Worm (Caenorhabditis elegans) whole organism, L1 larva: ENCODE data around the gene atat-2.
A peak's percentile ranks its signal among the peaks of the same experiment; 100 is the strongest.

Experiments used
- C04F5.9 ChIP-seq: sonication (generic microtip); optimal IDR thresholded peaks from 2 replicates; lab custom pipeline; 2016; ENCODE audit warnings: missing genetic modification characterization, missing compliant biosample characterization
- C16A3.4 ChIP-seq: fragments of 150-350 bp; optimal IDR thresholded peaks from 2 replicates; lab custom pipeline; 2014; ENCODE audit warnings: missing biosample characterization, missing genetic modification characterization
- F16B12.6 ChIP-seq: fragments of 150-350 bp; optimal IDR thresholded peaks from 2 replicates; lab custom pipeline; 2014; ENCODE audit warnings: missing biosample characterization, missing genetic modification characterization
- aha-1 ChIP-seq: fragments of 150-350 bp; optimal IDR thresholded peaks from 2 replicates; lab custom pipeline; 2014; ENCODE audit warnings: missing biosample characterization, missing genetic modification characterization
- alr-1 ChIP-seq: fragments of 200-800 bp; sonication (Bioruptor generic); optimal IDR thresholded peaks from 2 replicates; lab custom pipeline; 2018; ENCODE audit warnings: borderline replicate concordance, mild to moderate bottlenecking, missing genetic modification characterization, missing compliant biosample characterization
- aly-2 ChIP-seq: fragments of 150-350 bp; optimal IDR thresholded peaks from 2 replicates; lab custom pipeline; 2014; ENCODE audit warnings: missing biosample characterization, missing genetic modification characterization
- blmp-1 ChIP-seq: fragments of 150-350 bp; optimal IDR thresholded peaks from 2 replicates; lab custom pipeline; 2014; ENCODE audit warnings: missing biosample characterization, missing genetic modification characterization
- ceh-63 ChIP-seq: fragments of 200-800 bp; sonication (Bioruptor generic); optimal IDR thresholded peaks from 2 replicates; lab custom pipeline; 2018; ENCODE audit warnings: mild to moderate bottlenecking, missing genetic modification characterization, missing compliant biosample characterization
- ceh-8 ChIP-seq: fragments of 200-800 bp; sonication (Bioruptor generic); optimal IDR thresholded peaks from 2 replicates; lab custom pipeline; 2018; ENCODE audit warnings: mild to moderate bottlenecking, missing genetic modification characterization, moderate library complexity, missing compliant biosample characterization
- ceh-90 ChIP-seq: sonication (generic microtip); optimal IDR thresholded peaks from 2 replicates; lab custom pipeline; 2016; ENCODE audit warnings: missing genetic modification characterization, missing compliant biosample characterization
- ces-1 ChIP-seq: fragments of 150-350 bp; optimal IDR thresholded peaks from 2 replicates; lab custom pipeline; 2014; ENCODE audit warnings: missing biosample characterization, missing genetic modification reagents, missing genetic modification characterization
- efl-1 ChIP-seq, 4 experiments: fragments of 150-350 bp; optimal IDR thresholded peaks in 3 of 4; peaks in 1 of 4; 1 replicate in 1 of 4; 2 replicates in 3 of 4; lab custom pipeline; 2014; ENCODE audit warnings: missing biosample characterization in 2 of 4, missing genetic modification characterization in 2 of 4, missing genetic modification reagents in 2 of 4
- egl-27 ChIP-seq, 2 experiments: fragments of 150-350 bp in 1 of 2; sonication (generic microtip); optimal IDR thresholded peaks; 3 replicates each; lab custom pipeline; 2017 to 2018; ENCODE audit warnings: missing biosample characterization in 2 of 2, missing genetic modification characterization in 2 of 2, missing genetic modification reagents in 2 of 2
- elt-2 ChIP-seq: sonication (generic microtip); optimal IDR thresholded peaks from 2 replicates; lab custom pipeline; 2016; ENCODE audit warnings: missing genetic modification characterization, mild to moderate bottlenecking, inconsistent platforms, missing compliant biosample characterization, missing genetic modification reagents
- fkh-4 ChIP-seq: sonication (generic microtip); optimal IDR thresholded peaks from 2 replicates; lab custom pipeline; 2016; ENCODE audit warnings: missing compliant biosample characterization, missing genetic modification characterization, borderline replicate concordance
- hlh-17 ChIP-seq: fragments of 200-800 bp; sonication (Bioruptor generic); optimal IDR thresholded peaks from 2 replicates; lab custom pipeline; 2018; ENCODE audit warnings: missing genetic modification characterization, mild to moderate bottlenecking, missing compliant biosample characterization, moderate library complexity, borderline replicate concordance
- hpl-2 ChIP-seq: fragments of 150-350 bp; optimal IDR thresholded peaks from 2 replicates; lab custom pipeline; 2014; ENCODE audit warnings: missing biosample characterization, missing genetic modification reagents, missing genetic modification characterization
- lin-13 ChIP-seq: fragments of 150-350 bp; optimal IDR thresholded peaks from 2 replicates; lab custom pipeline; 2014; ENCODE audit warnings: missing biosample characterization, missing genetic modification reagents, missing genetic modification characterization
- lin-35 ChIP-seq, 2 experiments: fragments of 150-350 bp; optimal IDR thresholded peaks; 2 replicates each; lab custom pipeline; 2014; ENCODE audit warnings: missing biosample characterization in 2 of 2, missing genetic modification characterization in 2 of 2, missing genetic modification reagents in 2 of 2
- lin-39 ChIP-seq: fragments of 150-350 bp; optimal IDR thresholded peaks from 2 replicates; lab custom pipeline; 2014; ENCODE audit warnings: missing biosample characterization, missing genetic modification reagents, missing genetic modification characterization
- lir-3 ChIP-seq: sonication (generic microtip); optimal IDR thresholded peaks from 2 replicates; lab custom pipeline; 2016; ENCODE audit warnings: mild to moderate bottlenecking, missing genetic modification characterization, moderate library complexity, missing compliant biosample characterization; ENCODE audit not compliant: poor library complexity
- lsy-2 ChIP-seq, 2 experiments: fragments of 150-350 bp; optimal IDR thresholded peaks; 2 replicates each; lab custom pipeline; 2014; ENCODE audit warnings: missing biosample characterization in 2 of 2, missing genetic modification characterization in 2 of 2
- mdl-1 ChIP-seq, 2 experiments: fragments of 150-350 bp; optimal IDR thresholded peaks; 2 replicates each; lab custom pipeline; 2014 to 2017; ENCODE audit warnings: missing biosample characterization in 2 of 2, missing genetic modification characterization in 2 of 2, inconsistent platforms in 1 of 2
- mef-2 ChIP-seq: fragments of 150-350 bp; optimal IDR thresholded peaks from 2 replicates; lab custom pipeline; 2014; ENCODE audit warnings: missing biosample characterization, missing genetic modification characterization
- nhr-11 ChIP-seq: fragments of 150-350 bp; optimal IDR thresholded peaks from 2 replicates; lab custom pipeline; 2014; ENCODE audit warnings: missing biosample characterization, missing genetic modification characterization
- nhr-19 ChIP-seq: fragments of 200-800 bp; sonication (Bioruptor generic); conservative IDR thresholded peaks from 2 replicates; pipeline ENCODE4 v1.3.6; 2022; ENCODE audit warnings: missing genetic modification characterization, missing compliant biosample characterization
- nhr-20 ChIP-seq: sonication (generic microtip); optimal IDR thresholded peaks from 2 replicates; lab custom pipeline; 2016; ENCODE audit warnings: mild to moderate bottlenecking, missing genetic modification characterization, missing compliant biosample characterization
- nhr-237 ChIP-seq: fragments of 150-350 bp; optimal IDR thresholded peaks from 2 replicates; lab custom pipeline; 2014; ENCODE audit warnings: missing biosample characterization, missing genetic modification characterization
- nhr-28 ChIP-seq: fragments of 150-350 bp; optimal IDR thresholded peaks from 2 replicates; lab custom pipeline; 2014; ENCODE audit warnings: missing biosample characterization, missing genetic modification characterization
- nhr-47 ChIP-seq: sonication (generic microtip); optimal IDR thresholded peaks from 2 replicates; lab custom pipeline; 2016; ENCODE audit warnings: mild to moderate bottlenecking, missing genetic modification characterization, moderate library complexity, missing compliant biosample characterization
- nhr-71 ChIP-seq: sonication (generic microtip); optimal IDR thresholded peaks from 2 replicates; lab custom pipeline; 2016; ENCODE audit warnings: mild to moderate bottlenecking, missing genetic modification characterization, moderate library complexity, missing compliant biosample characterization
- nhr-85 ChIP-seq: sonication (generic microtip); peaks from one replicate; lab custom pipeline; 2016; ENCODE audit warnings: missing genetic modification characterization, inconsistent platforms, missing compliant biosample characterization
- nhr-90 ChIP-seq: sonication (generic microtip); optimal IDR thresholded peaks from 2 replicates; lab custom pipeline; 2016; ENCODE audit warnings: mild to moderate bottlenecking, missing genetic modification characterization, missing compliant biosample characterization; ENCODE audit not compliant: poor library complexity
- pag-3 ChIP-seq: sonication (generic microtip); optimal IDR thresholded peaks from 2 replicates; lab custom pipeline; 2017; ENCODE audit warnings: missing genetic modification characterization, mild to moderate bottlenecking, missing compliant biosample characterization, antibody characterized with exemption, borderline replicate concordance; ENCODE audit not compliant: insufficient read depth
- pqm-1 ChIP-seq: sonication (generic microtip); optimal IDR thresholded peaks from 3 replicates; lab custom pipeline; 2017; ENCODE audit warnings: missing biosample characterization, missing genetic modification characterization
- snpc-4 ChIP-seq: fragments of 150-350 bp; optimal IDR thresholded peaks from 2 replicates; lab custom pipeline; 2014; ENCODE audit warnings: missing biosample characterization, missing genetic modification characterization
- snu-23 ChIP-seq: sonication (generic microtip); optimal IDR thresholded peaks from 2 replicates; lab custom pipeline; 2016; ENCODE audit warnings: missing genetic modification characterization, missing compliant biosample characterization
- swsn-7 ChIP-seq: sonication (generic microtip); optimal IDR thresholded peaks from 2 replicates; lab custom pipeline; 2016; ENCODE audit warnings: missing genetic modification characterization, missing compliant biosample characterization
- unc-130 ChIP-seq: fragments of 150-350 bp; optimal IDR thresholded peaks from 2 replicates; lab custom pipeline; 2017; ENCODE audit warnings: missing biosample characterization, missing genetic modification characterization, inconsistent platforms
- unc-30 ChIP-seq: sonication (generic microtip); optimal IDR thresholded peaks from 2 replicates; lab custom pipeline; 2017; ENCODE audit warnings: missing biosample characterization, missing genetic modification characterization
- unc-62 ChIP-seq: fragments of 150-350 bp; optimal IDR thresholded peaks from 2 replicates; lab custom pipeline; 2014; ENCODE audit warnings: missing biosample characterization, missing genetic modification reagents, missing genetic modification characterization
- unc-86 ChIP-seq: sonication (generic microtip); optimal IDR thresholded peaks from 2 replicates; lab custom pipeline; 2016; ENCODE audit warnings: missing genetic modification characterization, missing compliant biosample characterization
- zip-4 ChIP-seq: fragments of 200-800 bp; sonication (Bioruptor generic); optimal IDR thresholded peaks from 2 replicates; lab custom pipeline; 2018; ENCODE audit warnings: mild to moderate bottlenecking, missing genetic modification characterization, moderate library complexity, missing compliant biosample characterization
- ztf-11 ChIP-seq, 2 experiments: sonication (generic microtip); optimal IDR thresholded peaks; 2 replicates each; lab custom pipeline; 2016 to 2017; ENCODE audit warnings: missing genetic modification characterization in 2 of 2, missing biosample characterization in 1 of 2, missing compliant biosample characterization in 1 of 2
- ztf-4 ChIP-seq: fragments of 150-350 bp; optimal IDR thresholded peaks from 2 replicates; lab custom pipeline; 2014; ENCODE audit warnings: missing biosample characterization, missing genetic modification characterization

The atat-2 gene

ce11 chrX:5839143-5839542, 9.8 kb upstream of the atat-2 start:
- TF ChIP-seq nhr-11 (no peak), nhr-90 (tag; lab: Kevin White, UChicago) (no peak), elt-2 (no peak), C16A3.4 (tag; lab: Kevin White, UChicago) (no peak), nhr-20 (tag; lab: Kevin White, UChicago) (no peak), ztf-11 (tag; optimal IDR thresholded peaks at IDR 0.05; lab: Kevin White, UChicago) (no peak), pqm-1 (tag; lab: Kevin White, UChicago) (no peak), mdl-1 (tag; optimal IDR thresholded peaks at IDR 0.05; lab: Kevin White, UChicago) (no peak), swsn-7 (no peak), lin-39 (tag; lab: Kevin White, UChicago) (no peak), unc-62 (no peak), nhr-237 (tag; lab: Kevin White, UChicago) (no peak), mef-2 (no peak), hlh-17 (no peak), efl-1 (optimal IDR thresholded peaks at IDR 0.05; lab: Kevin White, UChicago) (no peak), efl-1 (GFP tag; optimal IDR thresholded peaks at IDR 0.05 in 1 of 2; lab: Kevin White, UChicago) (no peak), ces-1 (GFP tag; lab: Kevin White, UChicago) (no peak)
- TF ChIP-seq, all 84 proteins: peak for 0

- TF ChIP-seq elt-2 = peak; percentile 63
- TF ChIP-seq lin-35 (GFP tag; optimal IDR thresholded peaks at IDR 0.05; lab: Kevin White, UChicago) = peak in 1 of 2 experiments; percentile 33
- TF ChIP-seq nhr-85 (tag; lab: Kevin White, UChicago) = no peak
Measured at ce11 chrX:5839643-5840042, 9.3 kb upstream of the atat-2 start, which contains the start of gene dct-11. TSS of gene dct-11 (minus strand) at chrX:5839778.

ce11 chrX:5841060-5841642, 7.7 kb upstream of the atat-2 start, which contains the start of gene puf-9:
TSS of gene puf-9 (plus strand) at chrX:5841592.
- peak; percentile 97 for TF ChIP-seq elt-2
- no peak for TF ChIP-seq ces-1 (GFP tag; lab: Kevin White, UChicago)
- peak; percentile 98 for TF ChIP-seq nhr-237 (tag; lab: Kevin White, UChicago)
- TF ChIP-seq nhr-28 (tag; lab: Kevin White, UChicago) = no peak
- TF ChIP-seq efl-1 (optimal IDR thresholded peaks at IDR 0.05; lab: Kevin White, UChicago) = peak; percentile 92 to 96
- TF ChIP-seq efl-1 (GFP tag; optimal IDR thresholded peaks at IDR 0.05 in 1 of 2; lab: Kevin White, UChicago) = peak; percentile 80 to 99
- TF ChIP-seq nhr-47 = peak; percentile 100
- TF ChIP-seq ceh-63 (GFP tag; lab: Kevin White, UChicago) = no peak
- peak; percentile 83 for TF ChIP-seq mef-2
- TF ChIP-seq blmp-1 (tag; lab: Kevin White, UChicago) = peak; percentile 88
- TF ChIP-seq ceh-90 (tag; lab: Kevin White, UChicago) = no peak
- TF ChIP-seq F16B12.6 (tag; lab: Kevin White, UChicago) = peak; percentile 60
- TF ChIP-seq ztf-11 (tag; optimal IDR thresholded peaks at IDR 0.05; lab: Kevin White, UChicago) = peak in 1 of 2 experiments; percentile 97
- peak; percentile 94 for TF ChIP-seq C04F5.9 (tag; lab: Kevin White, UChicago)
- peak; percentile 100 for TF ChIP-seq nhr-90 (tag; lab: Kevin White, UChicago)
- TF ChIP-seq nhr-19 = peak; percentile 100
- peak; percentile 100 for TF ChIP-seq snu-23 (GFP tag; lab: Kevin White, UChicago)
- TF ChIP-seq pqm-1 (tag; lab: Kevin White, UChicago) = no peak
- peak; percentile 91 for TF ChIP-seq snpc-4
- TF ChIP-seq hpl-2 (GFP tag; lab: Kevin White, UChicago) = peak; percentile 100
- peak; percentile 99 for TF ChIP-seq ztf-4 (tag; lab: Kevin White, UChicago)
- TF ChIP-seq nhr-85 (tag; lab: Kevin White, UChicago) = peak; percentile 100
- TF ChIP-seq unc-86 (tag; lab: Kevin White, UChicago) = peak; percentile 99
- peak; percentile 100 for TF ChIP-seq nhr-71
- peak; percentile 92 for TF ChIP-seq aly-2
- peak; percentile 97 for TF ChIP-seq lsy-2 (tag; optimal IDR thresholded peaks at IDR 0.05; lab: Kevin White, UChicago)
- TF ChIP-seq alr-1 (tag; lab: Kevin White, UChicago) = no peak
- peak; percentile 95 for TF ChIP-seq lin-39 (tag; lab: Kevin White, UChicago)
- TF ChIP-seq fkh-4 (tag; lab: Kevin White, UChicago) = peak; percentile 81
- peak; percentile 99 for TF ChIP-seq lin-13 (GFP tag; lab: Kevin White, UChicago)
- TF ChIP-seq aha-1 (tag; lab: Kevin White, UChicago) = peak; percentile 97
- TF ChIP-seq unc-130 (tag; lab: Kevin White, UChicago) = peak; percentile 98
- peak; percentile 84 for TF ChIP-seq unc-62
- TF ChIP-seq ceh-8 (GFP tag; lab: Kevin White, UChicago) = peak; percentile 98
- peak; percentile 92 for TF ChIP-seq zip-4
- TF ChIP-seq lir-3 = peak; percentile 90
- peak; percentile 99 for TF ChIP-seq egl-27 (tag; optimal IDR thresholded peaks at IDR 0.05; lab: Kevin White, UChicago)
- peak; percentile 84 for TF ChIP-seq pag-3 (tag; lab: Kevin White, UChicago)
- TF ChIP-seq nhr-20 (tag; lab: Kevin White, UChicago) = peak; percentile 100
- TF ChIP-seq unc-30 (tag; lab: Kevin White, UChicago) = no peak
